Worm (Caenorhabditis elegans) whole organism, late embryonic: ENCODE measurements around the gene fbxb-19.

Experiments used
- Y22D7AL.16 ChIP-seq: sonication (generic microtip); optimal IDR thresholded peaks from 2 replicates; lab custom pipeline; 2016; ENCODE audit warnings: missing genetic modification characterization, missing compliant biosample characterization
- ama-1 ChIP-seq: fragments of 150-350 bp; optimal IDR thresholded peaks from 2 replicates; lab custom pipeline; 2014
- ceh-19 ChIP-seq: fragments of 200-800 bp; sonication (Bioruptor generic); optimal IDR thresholded peaks from 2 replicates; lab custom pipeline; 2018; ENCODE audit warnings: mild to moderate bottlenecking, missing genetic modification characterization, missing compliant biosample characterization
- ceh-2 ChIP-seq: sonication (generic microtip); optimal IDR thresholded peaks from 2 replicates; lab custom pipeline; 2016; ENCODE audit warnings: missing genotype, missing genetic modification characterization, missing compliant biosample characterization
- ceh-22 ChIP-seq: sonication (generic microtip); optimal IDR thresholded peaks from 2 replicates; lab custom pipeline; 2017; ENCODE audit warnings: missing biosample characterization, missing genetic modification characterization
- ceh-31 ChIP-seq: sonication (generic microtip); optimal IDR thresholded peaks from 2 replicates; lab custom pipeline; 2016; ENCODE audit warnings: missing genetic modification characterization, missing compliant biosample characterization
- ceh-6 ChIP-seq: fragments of 200-800 bp; sonication (Bioruptor generic); optimal IDR thresholded peaks from 2 replicates; lab custom pipeline; 2018; ENCODE audit warnings: mild to moderate bottlenecking, missing genetic modification characterization, missing compliant biosample characterization
- hlh-15 ChIP-seq: sonication (generic microtip); optimal IDR thresholded peaks from 2 replicates; lab custom pipeline; 2016; ENCODE audit warnings: missing genetic modification characterization, missing compliant biosample characterization
- hlh-30 ChIP-seq: sonication (generic microtip); optimal IDR thresholded peaks from 2 replicates; lab custom pipeline; 2017; ENCODE audit warnings: antibody characterized with exemption, missing genetic modification characterization, missing compliant biosample characterization; ENCODE audit not compliant: insufficient read depth
- hlh-6 ChIP-seq: sonication (generic microtip); optimal IDR thresholded peaks from 2 replicates; lab custom pipeline; 2016; ENCODE audit warnings: missing genotype, missing genetic modification characterization, missing compliant biosample characterization
- lim-6 ChIP-seq: sonication (generic microtip); optimal IDR thresholded peaks from 2 replicates; lab custom pipeline; 2016; ENCODE audit warnings: missing genetic modification characterization, missing compliant biosample characterization
- madf-2 ChIP-seq: sonication (generic microtip); optimal IDR thresholded peaks from 2 replicates; lab custom pipeline; 2017; ENCODE audit warnings: missing genetic modification characterization, missing compliant biosample characterization
- nhr-11 ChIP-seq: fragments of 150-350 bp; optimal IDR thresholded peaks from 2 replicates; lab custom pipeline; 2014; ENCODE audit warnings: missing biosample characterization, missing genetic modification characterization
- odd-2 ChIP-seq: sonication (generic microtip); optimal IDR thresholded peaks from 2 replicates; lab custom pipeline; 2017; ENCODE audit warnings: antibody characterized with exemption, mild to moderate bottlenecking, missing genetic modification characterization, missing compliant biosample characterization
- pha-4 ChIP-seq: fragments of 150-350 bp; optimal IDR thresholded peaks from 2 replicates; lab custom pipeline; 2018; ENCODE audit warnings: missing biosample characterization, missing genetic modification reagents, missing genetic modification characterization
- ref-2 ChIP-seq: sonication (generic microtip); optimal IDR thresholded peaks from 2 replicates; lab custom pipeline; 2016; ENCODE audit warnings: missing genetic modification characterization, missing compliant biosample characterization
- sdc-2 ChIP-seq: sonication (generic microtip); optimal IDR thresholded peaks from 2 replicates; lab custom pipeline; 2016; ENCODE audit warnings: missing genotype, missing genetic modification characterization, missing compliant biosample characterization
- sox-2 ChIP-seq: fragments of 200-800 bp; sonication (Bioruptor generic); IDR thresholded peaks from 2 replicates; pipeline ENCODE4 v1.3.6; 2022; ENCODE audit warnings: missing genetic modification reagents, missing genetic modification characterization, missing compliant biosample characterization
- unc-3 ChIP-seq, 2 experiments: fragments of 200-800 bp in 1 of 2; sonication (Bioruptor generic) in 1 of 2; sonication (generic microtip) in 1 of 2; conservative IDR thresholded peaks in 1 of 2; optimal IDR thresholded peaks in 1 of 2; 2 replicates each; pipeline versions ENCODE4 v1.3.6 to Lab custom; 2016 to 2022; ENCODE audit warnings: missing compliant biosample characterization in 2 of 2, missing genetic modification characterization in 2 of 2, missing genetic modification reagents in 1 of 2

The fbxb-19 gene

DNA sequence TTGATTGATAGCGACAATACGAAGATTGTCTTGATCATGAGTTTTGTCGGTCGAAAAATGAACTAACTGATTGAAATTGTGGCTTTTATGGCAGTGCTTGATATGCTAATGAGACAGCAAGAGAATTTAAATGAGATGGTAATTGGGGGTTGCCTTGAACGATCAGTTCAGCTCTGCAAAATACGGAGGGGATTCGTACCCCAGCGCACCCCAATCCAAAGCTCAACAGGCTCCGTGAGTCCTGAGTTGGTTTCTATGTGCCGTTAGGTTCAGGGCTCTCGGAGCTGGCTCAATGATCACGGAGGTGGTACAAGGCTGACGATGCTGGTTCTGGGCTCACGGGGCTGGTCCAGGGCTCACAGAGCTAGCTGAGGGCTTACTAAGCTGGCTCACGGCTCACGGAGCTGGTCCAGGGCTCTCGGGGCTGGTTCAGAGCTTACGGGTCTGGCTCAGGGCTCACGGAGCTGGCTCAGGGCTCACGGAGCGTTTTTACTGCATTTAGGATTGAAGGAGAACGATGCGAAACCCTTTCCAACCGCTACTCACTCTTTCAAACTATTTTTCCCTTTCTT is 44.1 kb downstream of the fbxb-19 start, which contains the start of gene ZC204.6:
Gene ZC204.6, minus strand, starts transcription at position 51 of the 572 bp plus-strand sequence.
- TF ChIP-seq hlh-30 (tag; lab: Kevin White, UChicago), result no peak
- TF ChIP-seq Y22D7AL.16, result no peak
- no peak for TF ChIP-seq ceh-6 (GFP tag; lab: Kevin White, UChicago)
- TF ChIP-seq ceh-19 (GFP tag; lab: Kevin White, UChicago), result no peak
- TF ChIP-seq sox-2 (GFP tag; lab: Robert Waterston, UW), result no peak
- TF ChIP-seq hlh-6, result no peak
- TF ChIP-seq, all 69 proteins: peak for 0

DNA sequence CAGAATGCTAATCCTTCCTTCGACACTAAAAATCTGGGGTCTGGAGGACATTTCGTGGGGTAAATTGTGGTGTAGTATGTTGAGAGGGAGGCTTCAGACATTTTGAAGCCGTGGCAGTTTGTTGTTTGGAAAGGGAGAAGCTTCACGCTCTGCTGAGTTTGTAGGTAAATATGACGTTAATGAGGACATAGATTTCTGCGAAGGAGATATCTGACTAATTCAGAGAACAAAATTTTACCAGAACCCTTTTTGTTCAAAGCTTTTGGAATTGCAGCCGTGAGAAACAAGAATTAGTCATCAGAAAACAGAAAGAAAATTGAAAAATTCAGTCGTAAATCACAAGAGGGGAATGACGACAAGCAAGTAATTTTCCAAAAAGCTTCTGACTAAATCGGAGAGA is 48.5 kb downstream of the fbxb-19 start, which contains the start of gene srh-72:
Gene srh-72, minus strand, starts transcription at position 101 of the 400 bp plus-strand sequence.
- TF ChIP-seq ceh-22 (tag; lab: Kevin White, UChicago) (no peak), sdc-2 (tag; lab: Kevin White, UChicago) (no peak), odd-2 (tag; lab: Kevin White, UChicago) (no peak), pha-4 (tag; lab: Kevin White, UChicago) (no peak), unc-3 (GFP tag; conservative IDR thresholded peaks at IDR 0.05; lab: Robert Waterston, UW) (no peak), unc-3 (tag; optimal IDR thresholded peaks at IDR 0.05; lab: Kevin White, UChicago) (no peak), madf-2 (tag; lab: Kevin White, UChicago) (no peak), ceh-31 (tag; lab: Kevin White, UChicago) (no peak), ref-2 (tag; lab: Kevin White, UChicago) (no peak), hlh-15 (tag; lab: Kevin White, UChicago) (no peak), nhr-11 (no peak), ama-1 (lab: Kevin White, UChicago) (no peak), lim-6 (tag; lab: Kevin White, UChicago) (no peak), ceh-2 (tag; lab: Kevin White, UChicago) (no peak)
